Fruit fly (Drosophila melanogaster): ENCODE data around the gene vls.

The vls gene

dm6 chr2L:20066233-20066650 lies 763 bp upstream of the vls start, which contains the start of gene bwa (continued):
- TF ChIP-seq Lhr (GFP tag; optimal IDR thresholded peaks at IDR 0.05), result peak; percentile 86
- TF ChIP-seq CG3281 (GFP tag; optimal IDR thresholded peaks at IDR 0.05), result peak; percentile 10
- TF ChIP-seq jigr1 (GFP tag; IDR thresholded peaks at IDR 0.05), result no peak
- no peak for TF ChIP-seq CG2875 (GFP tag; optimal IDR thresholded peaks at IDR 0.05)
- TF ChIP-seq CG10462 (GFP tag; optimal IDR thresholded peaks at IDR 0.05), result peak; percentile 99
- TF ChIP-seq Asciz (GFP tag; optimal IDR thresholded peaks at IDR 0.05), result no peak
- no peak for TF ChIP-seq D (optimal IDR thresholded peaks at IDR 0.05)
- TF ChIP-seq D (GFP tag; optimal IDR thresholded peaks at IDR 0.05), result no peak
- TF ChIP-seq CG10274 (GFP tag; optimal IDR thresholded peaks at IDR 0.05), result no peak
- no peak for TF ChIP-seq CG31441 (GFP tag; IDR thresholded peaks at IDR 0.05)
- TF ChIP-seq yki (optimal IDR thresholded peaks at IDR 0.05), result no peak
- TF ChIP-seq pzg (GFP tag; optimal IDR thresholded peaks at IDR 0.05), result peak; percentile 87
- TF ChIP-seq CTCF (GFP tag; optimal IDR thresholded peaks at IDR 0.05), result peak; percentile 75
- TF ChIP-seq Dbx (GFP tag; IDR thresholded peaks at IDR 0.05), result no peak
- no peak for TF ChIP-seq slou (GFP tag; optimal IDR thresholded peaks at IDR 0.05)
- no peak for TF ChIP-seq Hmx (GFP tag; optimal IDR thresholded peaks at IDR 0.05)
- no peak for TF ChIP-seq bcd (GFP tag; optimal IDR thresholded peaks at IDR 0.05)
- TF ChIP-seq Six4 (GFP tag; optimal IDR thresholded peaks at IDR 0.05), result no peak
- no peak for TF ChIP-seq Nf-YA (GFP tag; IDR thresholded peaks at IDR 0.05)
- TF ChIP-seq dysf (GFP tag; IDR thresholded peaks at IDR 0.05), result no peak
- no peak for TF ChIP-seq GATAe (GFP tag; conservative IDR thresholded peaks at IDR 0.05)
- TF ChIP-seq CG17568 (GFP tag; optimal IDR thresholded peaks at IDR 0.05), result no peak
- no peak for TF ChIP-seq ato (GFP tag; IDR thresholded peaks at IDR 0.05; ENCODE audit: partially characterized antibody)
- no peak for TF ChIP-seq CG17361 (GFP tag; IDR thresholded peaks at IDR 0.05)
- TF ChIP-seq sisA (GFP tag; IDR thresholded peaks at IDR 0.05), result no peak
- no peak for TF ChIP-seq CG4707 (GFP tag; optimal IDR thresholded peaks at IDR 0.05)
- TF ChIP-seq Lpt (GFP tag; optimal IDR thresholded peaks at IDR 0.05), result no peak
- no peak for TF ChIP-seq inv (GFP tag; IDR thresholded peaks at IDR 0.05; ENCODE audit: partially characterized antibody)
- no peak for TF ChIP-seq Scr (GFP tag; IDR thresholded peaks at IDR 0.05; ENCODE audit: partially characterized antibody)
- no peak for TF ChIP-seq z (GFP tag; IDR thresholded peaks at IDR 0.05)
- no peak for TF ChIP-seq sc (optimal IDR thresholded peaks at IDR 0.05)
- no peak for TF ChIP-seq sc (GFP tag; optimal IDR thresholded peaks at IDR 0.05)
- TF ChIP-seq Hr39 (optimal IDR thresholded peaks at IDR 0.05), result no peak
- no peak; the same call in 1 of the 2 replicates for TF ChIP-seq stc (GFP tag; IDR thresholded peaks at IDR 0.05)
- TF ChIP-seq croc (GFP tag; conservative IDR thresholded peaks at IDR 0.05), result no peak
- TF ChIP-seq CG12744 (GFP tag; optimal IDR thresholded peaks at IDR 0.05), result no peak
- TF ChIP-seq HmgD (GFP tag; optimal IDR thresholded peaks at IDR 0.05), result peak; percentile 46
- TF ChIP-seq Nf-YB (GFP tag; optimal IDR thresholded peaks at IDR 0.05), result no peak
- no peak for TF ChIP-seq kah (GFP tag; optimal IDR thresholded peaks at IDR 0.05)
- peak; percentile 28 for TF ChIP-seq HHEX (GFP tag; optimal IDR thresholded peaks at IDR 0.05)
- TF ChIP-seq Myb (GFP tag; optimal IDR thresholded peaks at IDR 0.05), result peak; percentile 64
- no peak for TF ChIP-seq C15 (GFP tag; IDR thresholded peaks at IDR 0.05)
- no peak for TF ChIP-seq CG32772 (GFP tag; IDR thresholded peaks at IDR 0.05)
- TF ChIP-seq Dref (GFP tag; IDR thresholded peaks at IDR 0.05), result peak; percentile 54
- TF ChIP-seq gsb (GFP tag; IDR thresholded peaks at IDR 0.05), result no peak
- no peak for TF ChIP-seq CG12219 (GFP tag; optimal IDR thresholded peaks at IDR 0.05)
- TF ChIP-seq bigmax (GFP tag; optimal IDR thresholded peaks at IDR 0.05), result no peak
- TF ChIP-seq HLH54F (GFP tag; optimal IDR thresholded peaks at IDR 0.05), result no peak
- no peak for TF ChIP-seq Tbp (GFP tag; optimal IDR thresholded peaks at IDR 0.05)
- no peak for TF ChIP-seq D19B (GFP tag; optimal IDR thresholded peaks at IDR 0.05)
- no peak for TF ChIP-seq lilli (GFP tag; optimal IDR thresholded peaks at IDR 0.05)
- no peak for TF ChIP-seq fu2 (GFP tag; optimal IDR thresholded peaks at IDR 0.05)
- no peak for TF ChIP-seq en (GFP tag; optimal IDR thresholded peaks at IDR 0.05)
- TF ChIP-seq CG12071 (GFP tag; optimal IDR thresholded peaks at IDR 0.05), result no peak
- TF ChIP-seq CG3995 (GFP tag; optimal IDR thresholded peaks at IDR 0.05), result no peak

All from whole organism, embryonic.